Worm (Caenorhabditis elegans): ENCODE results near the gene ccep-97.

DNA sequence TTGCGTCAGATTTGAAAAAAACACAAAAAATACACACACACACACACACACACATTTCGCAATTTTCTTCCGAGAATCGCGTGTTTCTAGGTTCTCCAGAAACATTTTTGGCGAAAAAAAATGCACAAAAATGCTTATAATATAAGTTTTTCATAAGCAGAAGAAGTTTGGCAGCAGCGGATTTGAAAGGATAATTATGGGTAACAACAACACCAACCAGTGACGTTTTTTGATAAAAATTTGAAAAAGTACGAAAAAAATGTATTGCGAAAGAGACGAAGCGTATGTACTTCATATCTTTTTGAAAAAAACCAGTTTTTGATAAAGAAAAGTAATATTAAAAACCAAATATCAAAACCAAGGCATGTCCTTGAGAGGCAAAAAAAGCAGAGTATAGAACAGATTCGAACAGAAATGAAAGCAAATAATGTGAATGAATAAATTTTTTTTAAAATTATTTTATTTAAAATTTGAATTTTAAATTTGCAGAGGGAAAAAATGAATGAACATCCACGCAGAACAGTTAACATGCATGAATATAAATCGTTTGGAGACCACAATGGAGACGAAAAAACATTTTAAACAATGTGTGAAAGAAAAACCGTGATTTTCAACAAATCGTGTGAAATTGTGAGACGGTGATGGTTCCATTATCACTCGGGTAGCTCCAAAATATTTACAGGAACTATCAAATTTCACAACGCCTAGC lies 5.4 kb upstream of the ccep-97 start:
- no peak for TF ChIP-seq eyg-1 (tag; optimal IDR thresholded peaks at IDR 0.05)
- TF ChIP-seq sox-2 (GFP tag; IDR thresholded peaks at IDR 0.05) = no peak
- TF ChIP-seq ahr-1 (tag; optimal IDR thresholded peaks at IDR 0.05) = no peak
- no peak for TF ChIP-seq F13H6.1 (tag; optimal IDR thresholded peaks at IDR 0.05)
- TF ChIP-seq hlh-30 (tag; optimal IDR thresholded peaks at IDR 0.05; ENCODE audit: insufficient read depth) = no peak
- TF ChIP-seq tbx-2 (tag; optimal IDR thresholded peaks at IDR 0.05) = no peak
- no peak for TF ChIP-seq tbx-7 (tag; optimal IDR thresholded peaks at IDR 0.05)
- TF ChIP-seq fkh-10 (GFP tag; optimal IDR thresholded peaks at IDR 0.05) = no peak
- TF ChIP-seq nfya-1 (tag; optimal IDR thresholded peaks at IDR 0.05) = no peak
- TF ChIP-seq nhr-11 (tag; optimal IDR thresholded peaks at IDR 0.05) = no peak
- TF ChIP-seq ceh-6 (GFP tag; optimal IDR thresholded peaks at IDR 0.05) = no peak
- no peak for TF ChIP-seq pag-3 (tag; optimal IDR thresholded peaks at IDR 0.05; ENCODE audit: borderline replicate concordance)

All from whole organism, late embryonic.